Worm (Caenorhabditis elegans): Measurements from ENCODE around the gene C38C3.3.

DNA sequence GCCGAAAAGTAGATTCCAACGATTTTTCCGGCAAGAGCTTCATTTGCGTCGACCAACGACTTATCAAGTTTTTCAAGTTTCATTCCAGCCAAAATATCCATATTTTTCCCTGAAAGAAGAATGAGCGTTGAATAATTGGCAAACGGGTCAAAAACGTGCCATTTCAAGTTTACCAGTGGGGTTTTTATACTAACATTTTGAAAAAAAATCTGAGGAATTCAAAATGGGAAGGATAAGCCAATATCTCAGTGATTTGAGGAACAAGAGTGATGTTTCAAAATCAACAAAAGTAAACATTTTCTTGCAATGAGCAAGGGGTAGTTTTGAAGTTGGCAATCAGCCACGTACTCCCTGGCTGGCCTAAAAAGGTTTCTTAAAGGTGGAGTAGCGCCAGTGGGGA is 38.9 kb downstream of the C38C3.3 start, which contains the start of gene trx-5:
- no peak for TF ChIP-seq med-1 (GFP tag; optimal IDR thresholded peaks at IDR 0.05; ENCODE audit: insufficient read depth)
- no peak for TF ChIP-seq tab-1 (GFP tag; IDR thresholded peaks at IDR 0.05)
- no peak for TF ChIP-seq klf-2 (GFP tag; conservative IDR thresholded peaks at IDR 0.05)
- TF ChIP-seq flt-1 (GFP tag; IDR thresholded peaks at IDR 0.05), result no peak
- TF ChIP-seq ztf-23 (GFP tag; IDR thresholded peaks at IDR 0.05), result no peak
- TF ChIP-seq ztf-29 (GFP tag; IDR thresholded peaks at IDR 0.05), result no peak
- TF ChIP-seq cog-1 (tag; optimal IDR thresholded peaks at IDR 0.05), result no peak
- TF ChIP-seq T22C8.4 (GFP tag; IDR thresholded peaks at IDR 0.05), result no peak
- TF ChIP-seq ref-1 (GFP tag; conservative IDR thresholded peaks at IDR 0.05), result no peak

Data from whole organism, midembryonic.